Worm (Caenorhabditis elegans) whole organism, L4 larva: Measurements from ENCODE around the gene acc-3.

Experiments
- T20F7.1 ChIP-seq: fragments of 200-800 bp; sonication (Bioruptor generic); optimal IDR thresholded peaks from 2 replicates; lab custom pipeline; 2018; ENCODE audit warnings: mild to moderate bottlenecking, missing genetic modification characterization, missing compliant biosample characterization
- Y105C5A.15 ChIP-seq: fragments of 200-800 bp; sonication (Bioruptor generic); IDR thresholded peaks from 2 replicates; pipeline ENCODE4 v1.3.6; 2022; ENCODE audit warnings: missing genetic modification characterization, missing compliant biosample characterization
- Y48G9A.11 ChIP-seq: fragments of 200-800 bp; sonication (Bioruptor generic); IDR thresholded peaks from 2 replicates; pipeline ENCODE4 v1.3.6; 2022; ENCODE audit warnings: missing genetic modification reagents, missing genetic modification characterization, missing compliant biosample characterization
- Y5F2A.4 ChIP-seq: fragments of 200-800 bp; sonication (Bioruptor generic); optimal IDR thresholded peaks from 2 replicates; lab custom pipeline; 2018; ENCODE audit warnings: mild to moderate bottlenecking, missing genetic modification characterization, missing compliant biosample characterization
- Y75B8A.6 ChIP-seq: fragments of 200-800 bp; sonication (Bioruptor generic); IDR thresholded peaks from 2 replicates; pipeline ENCODE4 v1.3.6; 2022; ENCODE audit warnings: missing genetic modification reagents, missing genetic modification characterization, missing compliant biosample characterization
- aly-2 ChIP-seq: sonication (generic microtip); optimal IDR thresholded peaks from 2 replicates; lab custom pipeline; 2018; ENCODE audit warnings: missing biosample characterization, missing genetic modification characterization
- attf-4 ChIP-seq: sonication (generic microtip); optimal IDR thresholded peaks from 3 replicates; lab custom pipeline; 2017; ENCODE audit warnings: missing biosample characterization, missing genetic modification characterization
- cey-2 ChIP-seq: sonication (generic microtip); optimal IDR thresholded peaks from 3 replicates; lab custom pipeline; 2017; ENCODE audit warnings: missing genetic modification characterization, mild to moderate bottlenecking, missing compliant biosample characterization, antibody characterized with exemption, borderline replicate concordance; ENCODE audit not compliant: insufficient read depth
- dmd-9 ChIP-seq: fragments of 200-800 bp; sonication (Bioruptor generic); IDR thresholded peaks from 2 replicates; pipeline ENCODE4 v1.3.6; 2022; ENCODE audit warnings: missing genetic modification reagents, missing genetic modification characterization, missing compliant biosample characterization
- dpl-1 ChIP-seq: fragments of 150-350 bp; optimal IDR thresholded peaks from 2 replicates; lab custom pipeline; 2014; ENCODE audit warnings: missing biosample characterization, missing genetic modification reagents, missing genetic modification characterization
- duxl-1 ChIP-seq: sonication (generic microtip); optimal IDR thresholded peaks from 2 replicates; lab custom pipeline; 2016; ENCODE audit warnings: mild to moderate bottlenecking, missing genetic modification characterization, moderate library complexity, missing compliant biosample characterization; ENCODE audit not compliant: poor library complexity
- dve-1 ChIP-seq: sonication (generic microtip); optimal IDR thresholded peaks from 2 replicates; lab custom pipeline; 2017; ENCODE audit warnings: antibody characterized with exemption, mild to moderate bottlenecking, missing genetic modification characterization, missing compliant biosample characterization; ENCODE audit not compliant: insufficient read depth
- fkh-10 ChIP-seq: fragments of 150-350 bp; optimal IDR thresholded peaks from 2 replicates; lab custom pipeline; 2014; ENCODE audit warnings: missing biosample characterization, missing genetic modification reagents, missing genetic modification characterization
- hif-1 ChIP-seq, 2 experiments: sonication (generic microtip); optimal IDR thresholded peaks; 2 replicates each; lab custom pipeline; 2016 to 2017; ENCODE audit warnings: missing compliant biosample characterization in 2 of 2, missing genetic modification characterization in 2 of 2, missing genetic modification reagents in 2 of 2, missing genotype in 2 of 2, mild to moderate bottlenecking in 1 of 2
- hlh-11 ChIP-seq: fragments of 200-800 bp; sonication (Bioruptor generic); optimal IDR thresholded peaks from 2 replicates; lab custom pipeline; 2018; ENCODE audit warnings: mild to moderate bottlenecking, missing genetic modification characterization, missing compliant biosample characterization
- hlh-30 ChIP-seq: sonication (generic microtip); optimal IDR thresholded peaks from 2 replicates; lab custom pipeline; 2017; ENCODE audit warnings: antibody characterized with exemption, mild to moderate bottlenecking, missing genetic modification characterization, missing compliant biosample characterization; ENCODE audit not compliant: insufficient read depth
- hmg-1.1 ChIP-seq: fragments of 200-800 bp; sonication (Bioruptor generic); IDR thresholded peaks from 2 replicates; pipeline ENCODE4 v1.3.6; 2022; ENCODE audit warnings: missing genetic modification reagents, missing genetic modification characterization, missing compliant biosample characterization
- jun-1 ChIP-seq: fragments of 150-350 bp; optimal IDR thresholded peaks from 2 replicates; lab custom pipeline; 2014; ENCODE audit warnings: missing biosample characterization, missing genetic modification reagents, missing genetic modification characterization
- lim-7 ChIP-seq: fragments of 200-800 bp; sonication (Bioruptor generic); IDR thresholded peaks from 2 replicates; pipeline ENCODE4 v1.3.6; 2022; ENCODE audit warnings: missing genetic modification characterization, missing compliant biosample characterization
- lin-15B ChIP-seq: fragments of 150-350 bp; sonication (generic microtip); optimal IDR thresholded peaks from 3 replicates; lab custom pipeline; 2014; ENCODE audit warnings: missing biosample characterization, missing genetic modification characterization
- lin-29 ChIP-seq: fragments of 200-800 bp; sonication (Bioruptor generic); IDR thresholded peaks from 2 replicates; pipeline ENCODE4 v1.3.6; 2022; ENCODE audit warnings: missing genetic modification reagents, missing genetic modification characterization, missing compliant biosample characterization
- lin-38 ChIP-seq: fragments of 200-800 bp; sonication (Bioruptor generic); IDR thresholded peaks from 2 replicates; pipeline ENCODE4 v1.3.6; 2022; ENCODE audit warnings: missing genetic modification reagents, missing genetic modification characterization, missing compliant biosample characterization
- lin-39 ChIP-seq: fragments of 150-350 bp; optimal IDR thresholded peaks from 2 replicates; lab custom pipeline; 2014; ENCODE audit warnings: missing biosample characterization, missing genetic modification reagents, missing genetic modification characterization
- lsy-2 ChIP-seq, 2 experiments: fragments of 150-350 bp in 1 of 2; sonication (generic microtip) in 1 of 2; optimal IDR thresholded peaks; 2 replicates each; lab custom pipeline; 2014 to 2017; ENCODE audit warnings: missing biosample characterization in 2 of 2, missing genetic modification characterization in 2 of 2
- madf-5 ChIP-seq, 2 experiments: fragments of 200-800 bp; sonication (Bioruptor generic); IDR thresholded peaks; 2 replicates each; pipeline ENCODE4 v1.3.6; 2022; ENCODE audit warnings: missing compliant biosample characterization in 2 of 2, missing genetic modification characterization in 2 of 2
- mep-1 ChIP-seq: fragments of 150-350 bp; sonication (generic microtip); optimal IDR thresholded peaks from 3 replicates; lab custom pipeline; 2014; ENCODE audit warnings: missing biosample characterization, missing genetic modification characterization
- nhr-10 ChIP-seq: fragments of 150-350 bp; optimal IDR thresholded peaks from 2 replicates; lab custom pipeline; 2014; ENCODE audit warnings: missing biosample characterization, missing genetic modification characterization
- nhr-11 ChIP-seq: fragments of 150-350 bp; optimal IDR thresholded peaks from 2 replicates; lab custom pipeline; 2014; ENCODE audit warnings: missing biosample characterization, missing genetic modification characterization
- nhr-25 ChIP-seq: sonication (generic microtip); optimal IDR thresholded peaks from 2 replicates; lab custom pipeline; 2017; ENCODE audit warnings: missing genetic modification characterization, mild to moderate bottlenecking, missing compliant biosample characterization, antibody characterized with exemption, moderate library complexity, borderline replicate concordance; ENCODE audit not compliant: insufficient read depth
- nhr-28 ChIP-seq: fragments of 150-350 bp; optimal IDR thresholded peaks from 2 replicates; lab custom pipeline; 2014; ENCODE audit warnings: missing biosample characterization, missing genetic modification characterization
- nhr-42 ChIP-seq: fragments of 200-800 bp; sonication (Bioruptor generic); IDR thresholded peaks from 2 replicates; pipeline ENCODE4 v1.3.6; 2022; ENCODE audit warnings: missing genetic modification characterization, missing compliant biosample characterization
- nhr-48 ChIP-seq: sonication (generic microtip); optimal IDR thresholded peaks from 2 replicates; lab custom pipeline; 2016; ENCODE audit warnings: mild to moderate bottlenecking, missing genetic modification characterization, missing compliant biosample characterization
- nhr-76 ChIP-seq: fragments of 150-350 bp; optimal IDR thresholded peaks from 2 replicates; lab custom pipeline; 2014; ENCODE audit warnings: missing biosample characterization, missing genetic modification characterization
- pha-4 ChIP-seq, 2 experiments: fragments of 150-350 bp in 1 of 2; fragments of 200-800 bp in 1 of 2; sonication (Bioruptor generic) in 1 of 2; IDR thresholded peaks in 1 of 2; optimal IDR thresholded peaks in 1 of 2; 2 replicates each; pipeline versions ENCODE4 v1.3.6 to Lab custom; 2014 to 2022; ENCODE audit warnings: missing genetic modification characterization in 2 of 2, missing genetic modification reagents in 2 of 2, missing biosample characterization in 1 of 2, missing compliant biosample characterization in 1 of 2
- pqm-1 ChIP-seq: sonication (generic microtip); optimal IDR thresholded peaks from 2 replicates; lab custom pipeline; 2017; ENCODE audit warnings: missing biosample characterization, missing genetic modification characterization
- sdz-12 ChIP-seq: fragments of 200-800 bp; sonication (Bioruptor generic); optimal IDR thresholded peaks from 2 replicates; lab custom pipeline; 2018; ENCODE audit warnings: mild to moderate bottlenecking, missing genetic modification characterization, missing compliant biosample characterization
- set-16 ChIP-seq: fragments of 200-800 bp; sonication (Bioruptor generic); IDR thresholded peaks from 2 replicates; pipeline ENCODE4 v1.3.6; 2022; ENCODE audit warnings: missing genetic modification reagents, missing genetic modification characterization, missing compliant biosample characterization
- skn-1 ChIP-seq: fragments of 150-350 bp; optimal IDR thresholded peaks from 2 replicates; lab custom pipeline; 2014; ENCODE audit warnings: missing biosample characterization, missing genetic modification characterization
- tra-1 ChIP-seq: fragments of 200-800 bp; sonication (Bioruptor generic); IDR thresholded peaks from 2 replicates; pipeline ENCODE4 v1.3.6; 2022; ENCODE audit warnings: missing genetic modification reagents, missing genetic modification characterization, missing compliant biosample characterization
- unc-39 ChIP-seq: sonication (generic microtip); optimal IDR thresholded peaks from 2 replicates; lab custom pipeline; 2017; ENCODE audit warnings: missing biosample characterization, missing genetic modification characterization
- unc-62 ChIP-seq, 3 experiments: fragments of 150-350 bp in 1 of 3; sonication (generic microtip); optimal IDR thresholded peaks in 2 of 3; peaks in 1 of 3; 1 replicate in 1 of 3; 2 replicates in 2 of 3; lab custom pipeline; 2014 to 2017; ENCODE audit warnings: missing biosample characterization in 3 of 3, missing genetic modification characterization in 3 of 3, missing genetic modification reagents in 3 of 3, missing genotype in 1 of 3
- vab-7 ChIP-seq: fragments of 200-800 bp; sonication (Bioruptor generic); IDR thresholded peaks from 2 replicates; pipeline ENCODE4 v1.3.6; 2022; ENCODE audit warnings: missing genetic modification reagents, missing genetic modification characterization, missing compliant biosample characterization
- ztf-7 ChIP-seq: fragments of 150-350 bp; optimal IDR thresholded peaks from 2 replicates; lab custom pipeline; 2014; ENCODE audit warnings: missing biosample characterization, missing genetic modification characterization

Gene acc-3

DNA sequence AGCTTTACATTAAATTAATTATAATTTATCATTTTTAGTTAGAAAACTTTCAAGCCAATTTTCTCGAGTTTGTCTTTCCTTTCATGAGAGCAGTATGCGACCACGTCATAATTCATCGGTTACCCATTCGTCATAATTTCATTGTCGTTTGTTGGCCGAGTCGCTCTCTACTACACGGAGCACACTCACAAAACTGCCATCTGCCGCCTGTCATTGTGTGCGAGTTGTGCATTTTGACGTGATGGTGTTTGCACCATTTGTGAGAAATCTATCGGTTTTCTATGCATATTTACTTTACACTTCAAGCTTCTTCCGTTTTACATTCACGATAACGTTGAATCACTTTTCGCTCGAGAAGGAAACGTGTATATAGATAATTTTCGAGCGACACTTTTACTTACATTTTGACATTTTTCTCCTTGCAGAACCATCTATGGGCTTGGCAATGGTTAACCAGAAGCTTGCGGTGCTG is 20.5 kb downstream of the acc-3 start, which contains the start of gene dhhc-10 (continued):
- TF ChIP-seq hmg-1.1 (GFP tag; lab: Robert Waterston, UW): 0 out of 2 replicates have a peak, but pooled peaks have one; percentile 35

DNA sequence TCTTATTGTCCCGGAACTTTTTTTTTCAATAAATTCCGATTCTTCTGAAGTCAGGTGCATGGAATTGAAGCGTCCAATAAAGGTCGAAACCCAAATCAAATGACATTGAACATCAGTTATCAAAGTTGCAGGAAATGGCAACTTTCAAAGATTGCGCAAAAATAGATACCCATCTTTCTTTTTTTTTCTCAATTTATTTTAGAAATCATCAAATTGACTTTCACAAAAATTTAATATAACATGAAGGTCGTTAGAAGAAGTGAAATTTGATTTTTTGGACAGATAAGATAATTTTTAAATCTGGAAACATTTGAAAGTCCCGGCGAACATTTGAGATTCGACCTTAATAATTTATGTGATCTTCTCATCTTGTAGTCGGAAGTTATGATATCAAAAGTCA is 21.6 kb downstream of the acc-3 start:
- TF ChIP-seq nhr-10 (tag; lab: Kevin White, UChicago): no peak
- no peak for TF ChIP-seq vab-7 (GFP tag; lab: Robert Waterston, UW)
- TF ChIP-seq nhr-25 (tag; lab: Kevin White, UChicago): peak; percentile 29
- no peak for TF ChIP-seq dmd-9 (GFP tag; lab: Robert Waterston, UW)
- TF ChIP-seq lim-7 (GFP tag; lab: Robert Waterston, UW): no peak

DNA sequence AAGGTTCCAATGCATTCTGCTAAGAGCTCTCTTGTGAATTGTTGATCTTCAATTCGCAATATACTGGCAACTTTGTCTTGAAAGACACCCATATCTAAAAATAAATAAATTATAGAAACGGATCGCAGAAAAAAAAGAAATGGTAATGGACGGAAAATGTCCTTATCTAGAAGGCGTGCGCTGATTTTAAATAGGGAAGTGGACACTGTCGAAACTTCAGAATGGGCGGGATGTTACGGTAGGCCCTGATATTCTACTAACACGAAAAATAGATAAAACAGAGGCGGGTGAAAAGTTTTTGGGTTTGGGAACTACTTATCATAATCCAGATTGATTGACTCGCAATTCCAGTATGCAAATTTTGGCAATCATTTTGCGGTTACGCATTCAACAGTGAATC is 22.4 kb downstream of the acc-3 start, which contains the start of gene aqp-8:
Gene aqp-8 (minus strand): TSS at position 101 of the 400 bp plus-strand sequence.
- TF ChIP-seq lin-39 (tag; lab: Kevin White, UChicago): no peak
- TF ChIP-seq Y75B8A.6: no peak
- no peak for TF ChIP-seq mep-1
- no peak for TF ChIP-seq cey-2
- TF ChIP-seq T20F7.1: no peak
- no peak for TF ChIP-seq nhr-11 (tag; lab: Kevin White, UChicago)
- no peak for TF ChIP-seq fkh-10 (GFP tag; lab: Kevin White, UChicago)

DNA sequence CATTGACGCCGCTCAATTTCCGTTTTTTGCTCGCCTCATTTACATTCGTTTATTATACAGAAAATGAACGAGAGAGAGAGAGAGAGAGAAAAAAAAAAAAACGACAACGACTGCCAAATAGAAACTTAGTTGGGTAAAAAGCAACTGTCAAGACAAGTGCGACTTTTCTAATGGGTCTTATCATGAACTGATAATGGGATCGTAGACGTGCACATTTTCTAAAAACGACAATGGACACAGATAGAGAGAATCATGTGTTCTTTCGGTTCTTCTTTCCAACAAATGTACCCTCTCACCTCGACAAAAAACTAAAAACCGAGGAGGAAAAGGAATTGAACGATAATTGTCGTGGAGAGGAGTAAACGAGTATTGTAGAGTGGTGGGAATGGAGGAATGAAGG is 27.2 kb downstream of the acc-3 start:
- TF ChIP-seq nhr-10 (tag; lab: Kevin White, UChicago) (no peak), ztf-7 (tag; lab: Kevin White, UChicago) (no peak), jun-1 (tag; lab: Kevin White, UChicago) (no peak), Y105C5A.15 (GFP tag; lab: Robert Waterston, UW) (no peak), Y75B8A.6 (no peak), hlh-30 (tag; lab: Kevin White, UChicago) (peak; percentile 23), unc-39 (no peak), hlh-11 (tag; lab: Kevin White, UChicago) (peak; percentile 67), dve-1 (peak; percentile 84), hif-1 (tag; optimal IDR thresholded peaks at IDR 0.05; lab: Kevin White, UChicago) (peak in 1 of 2 experiments; percentile 23), tra-1 (GFP tag; lab: Robert Waterston, UW) (peak; percentile 57), nhr-42 (GFP tag; lab: Robert Waterston, UW) (no peak), Y48G9A.11 (GFP tag; lab: Robert Waterston, UW) (no peak), skn-1 (no peak), lin-29 (GFP tag; lab: Robert Waterston, UW) (no peak), attf-4 (tag; lab: Kevin White, UChicago) (no peak), aly-2 (no peak), madf-5 (GFP tag; IDR thresholded peaks at IDR 0.05; lab: Robert Waterston, UW) (no peak), duxl-1 (tag; lab: Kevin White, UChicago) (no peak), pqm-1 (tag; lab: Kevin White, UChicago) (peak; percentile 94), hmg-1.1 (GFP tag; lab: Robert Waterston, UW) (no peak), mep-1 (peak; percentile 8), dpl-1 (no peak), lin-38 (GFP tag; lab: Robert Waterston, UW) (no peak), lsy-2 (tag; optimal IDR thresholded peaks at IDR 0.05; lab: Kevin White, UChicago) (no peak), unc-62 (GFP tag; optimal IDR thresholded peaks at IDR 0.05 in 1 of 2; lab: Kevin White, UChicago) (peak in 1 of 2 experiments; percentile 92), unc-62 (tag; optimal IDR thresholded peaks at IDR 0.05; lab: Kevin White, UChicago) (no peak), lin-15B (tag; lab: Kevin White, UChicago) (no peak), nhr-76 (tag; lab: Kevin White, UChicago) (no peak), nhr-28 (tag; lab: Kevin White, UChicago) (peak; percentile 69), sdz-12 (GFP tag; lab: Kevin White, UChicago) (no peak), Y5F2A.4 (GFP tag; lab: Kevin White, UChicago) (no peak), cey-2 (no peak), set-16 (GFP tag; lab: Robert Waterston, UW) (no peak), pha-4 (GFP tag; IDR thresholded peaks at IDR 0.05; lab: Robert Waterston, UW) (0 out of 2 replicates have a peak, but pooled peaks have one; percentile 21), pha-4 (tag; optimal IDR thresholded peaks at IDR 0.05; lab: Kevin White, UChicago) (no peak), nhr-48 (peak; percentile 57)
